Worm (Caenorhabditis elegans) whole organism, L4 larva: Measurements from ENCODE around the gene sqst-3.

ENCODE experiments used
- F37D6.2 ChIP-seq: sonication (generic microtip); optimal IDR thresholded peaks from 2 replicates; lab custom pipeline; 2016; ENCODE audit warnings: mild to moderate bottlenecking, missing genetic modification characterization, missing compliant biosample characterization
- Y48G9A.11 ChIP-seq: fragments of 200-800 bp; sonication (Bioruptor generic); IDR thresholded peaks from 2 replicates; pipeline ENCODE4 v1.3.6; 2022; ENCODE audit warnings: missing genetic modification reagents, missing genetic modification characterization, missing compliant biosample characterization
- ZK337.2 ChIP-seq: fragments of 200-800 bp; sonication (Bioruptor generic); IDR thresholded peaks from 2 replicates; pipeline ENCODE4 v1.3.6; 2022; ENCODE audit warnings: missing genetic modification reagents, missing genetic modification characterization, missing compliant biosample characterization
- aly-2 ChIP-seq: sonication (generic microtip); optimal IDR thresholded peaks from 2 replicates; lab custom pipeline; 2018; ENCODE audit warnings: missing biosample characterization, missing genetic modification characterization
- ceh-20 ChIP-seq: fragments of 200-800 bp; sonication (Bioruptor generic); IDR thresholded peaks from 2 replicates; pipeline ENCODE4 v1.3.6; 2022; ENCODE audit warnings: missing genetic modification reagents, missing genetic modification characterization, missing compliant biosample characterization
- ceh-44 ChIP-seq: fragments of 200-800 bp; sonication (Bioruptor generic); IDR thresholded peaks from 2 replicates; pipeline ENCODE4 v1.3.6; 2022; ENCODE audit warnings: missing genetic modification reagents, missing genetic modification characterization, missing compliant biosample characterization
- ces-1 ChIP-seq: fragments of 150-350 bp; sonication (generic microtip); optimal IDR thresholded peaks from 4 replicates; lab custom pipeline; 2014; ENCODE audit warnings: missing biosample characterization, missing genetic modification reagents, missing genetic modification characterization
- cey-2 ChIP-seq: sonication (generic microtip); optimal IDR thresholded peaks from 3 replicates; lab custom pipeline; 2017; ENCODE audit warnings: missing genetic modification characterization, mild to moderate bottlenecking, missing compliant biosample characterization, antibody characterized with exemption, borderline replicate concordance; ENCODE audit not compliant: insufficient read depth
- ctbp-1 ChIP-seq: fragments of 200-800 bp; sonication (Bioruptor generic); IDR thresholded peaks from 2 replicates; pipeline ENCODE4 v1.3.6; 2022; ENCODE audit warnings: missing genetic modification reagents, missing genetic modification characterization, missing compliant biosample characterization
- daf-19 ChIP-seq: fragments of 200-800 bp; sonication (Bioruptor generic); conservative IDR thresholded peaks from 2 replicates; pipeline ENCODE4 v1.3.6; 2022; ENCODE audit warnings: missing genetic modification characterization, missing compliant biosample characterization
- dmd-8 ChIP-seq: fragments of 200-800 bp; sonication (Bioruptor generic); IDR thresholded peaks from 2 replicates; pipeline ENCODE4 v1.3.6; 2022; ENCODE audit warnings: missing genetic modification characterization, missing compliant biosample characterization
- dve-1 ChIP-seq: sonication (generic microtip); optimal IDR thresholded peaks from 2 replicates; lab custom pipeline; 2017; ENCODE audit warnings: antibody characterized with exemption, mild to moderate bottlenecking, missing genetic modification characterization, missing compliant biosample characterization; ENCODE audit not compliant: insufficient read depth
- fkh-10 ChIP-seq: fragments of 150-350 bp; optimal IDR thresholded peaks from 2 replicates; lab custom pipeline; 2014; ENCODE audit warnings: missing biosample characterization, missing genetic modification reagents, missing genetic modification characterization
- gei-8 ChIP-seq: fragments of 200-800 bp; sonication (Bioruptor generic); optimal IDR thresholded peaks from 2 replicates; lab custom pipeline; 2018; ENCODE audit warnings: mild to moderate bottlenecking, missing genetic modification characterization, missing compliant biosample characterization
- hlh-30 ChIP-seq: sonication (generic microtip); optimal IDR thresholded peaks from 2 replicates; lab custom pipeline; 2017; ENCODE audit warnings: antibody characterized with exemption, mild to moderate bottlenecking, missing genetic modification characterization, missing compliant biosample characterization; ENCODE audit not compliant: insufficient read depth
- hmg-1.1 ChIP-seq: fragments of 200-800 bp; sonication (Bioruptor generic); IDR thresholded peaks from 2 replicates; pipeline ENCODE4 v1.3.6; 2022; ENCODE audit warnings: missing genetic modification reagents, missing genetic modification characterization, missing compliant biosample characterization
- lim-7 ChIP-seq: fragments of 200-800 bp; sonication (Bioruptor generic); IDR thresholded peaks from 2 replicates; pipeline ENCODE4 v1.3.6; 2022; ENCODE audit warnings: missing genetic modification characterization, missing compliant biosample characterization
- lin-1 ChIP-seq: fragments of 200-800 bp; sonication (Bioruptor generic); IDR thresholded peaks from 2 replicates; pipeline ENCODE4 v1.3.6; 2022; ENCODE audit warnings: missing genetic modification reagents, missing genetic modification characterization, missing compliant biosample characterization
- lin-38 ChIP-seq: fragments of 200-800 bp; sonication (Bioruptor generic); IDR thresholded peaks from 2 replicates; pipeline ENCODE4 v1.3.6; 2022; ENCODE audit warnings: missing genetic modification reagents, missing genetic modification characterization, missing compliant biosample characterization
- madf-5 ChIP-seq, 2 experiments: fragments of 200-800 bp; sonication (Bioruptor generic); IDR thresholded peaks; 2 replicates each; pipeline ENCODE4 v1.3.6; 2022; ENCODE audit warnings: missing compliant biosample characterization in 2 of 2, missing genetic modification characterization in 2 of 2
- mdt-29 ChIP-seq: fragments of 200-800 bp; sonication (Bioruptor generic); IDR thresholded peaks from 2 replicates; pipeline ENCODE4 v1.3.6; 2022; ENCODE audit warnings: missing genetic modification reagents, missing genetic modification characterization, missing compliant biosample characterization
- mes-2 ChIP-seq: sonication (generic microtip); optimal IDR thresholded peaks from 2 replicates; lab custom pipeline; 2016; ENCODE audit warnings: missing genotype, mild to moderate bottlenecking, missing genetic modification characterization, missing compliant biosample characterization; ENCODE audit not compliant: poor library complexity, severe bottlenecking
- nhr-111 ChIP-seq: fragments of 200-800 bp; sonication (Bioruptor generic); optimal IDR thresholded peaks from 2 replicates; lab custom pipeline; 2018; ENCODE audit warnings: mild to moderate bottlenecking, missing genetic modification characterization, missing compliant biosample characterization
- nhr-6 ChIP-seq: fragments of 150-350 bp; optimal IDR thresholded peaks from 2 replicates; lab custom pipeline; 2014; ENCODE audit warnings: missing biosample characterization, missing genetic modification characterization
- pqm-1 ChIP-seq: sonication (generic microtip); optimal IDR thresholded peaks from 2 replicates; lab custom pipeline; 2017; ENCODE audit warnings: missing biosample characterization, missing genetic modification characterization
- set-16 ChIP-seq: fragments of 200-800 bp; sonication (Bioruptor generic); IDR thresholded peaks from 2 replicates; pipeline ENCODE4 v1.3.6; 2022; ENCODE audit warnings: missing genetic modification reagents, missing genetic modification characterization, missing compliant biosample characterization
- unc-39 ChIP-seq: sonication (generic microtip); optimal IDR thresholded peaks from 2 replicates; lab custom pipeline; 2017; ENCODE audit warnings: missing biosample characterization, missing genetic modification characterization
- unc-62 ChIP-seq, 3 experiments: fragments of 150-350 bp in 1 of 3; sonication (generic microtip); optimal IDR thresholded peaks in 2 of 3; peaks in 1 of 3; 1 replicate in 1 of 3; 2 replicates in 2 of 3; lab custom pipeline; 2014 to 2017; ENCODE audit warnings: missing biosample characterization in 3 of 3, missing genetic modification characterization in 3 of 3, missing genetic modification reagents in 3 of 3, missing genotype in 1 of 3
- zfp-2 ChIP-seq: sonication (generic microtip); optimal IDR thresholded peaks from 2 replicates; lab custom pipeline; 2016; ENCODE audit warnings: mild to moderate bottlenecking, missing genetic modification characterization, missing compliant biosample characterization
- zfp-3 ChIP-seq: fragments of 200-800 bp; sonication (Bioruptor generic); conservative IDR thresholded peaks from 2 replicates; pipeline ENCODE4 v1.3.6; 2022; ENCODE audit warnings: missing genetic modification reagents, missing genetic modification characterization, missing compliant biosample characterization

The sqst-3 gene

ce11 chrV:19250983-19251382 lies 20.4 kb downstream of the sqst-3 start, which contains the start of gene str-81:
str-81 (minus strand) TSS chrV:19251083.
- no peak for TF ChIP-seq gei-8 (GFP tag; lab: Kevin White, UChicago)
- no peak for TF ChIP-seq set-16 (GFP tag; lab: Robert Waterston, UW)
- no peak for TF ChIP-seq daf-19 (GFP tag; lab: Robert Waterston, UW)
- no peak for TF ChIP-seq fkh-10
- no peak for TF ChIP-seq aly-2 (tag; lab: Kevin White, UChicago)
- no peak for TF ChIP-seq ces-1
- TF ChIP-seq ZK337.2 (GFP tag; lab: Robert Waterston, UW) = no peak
- no peak for TF ChIP-seq Y48G9A.11 (GFP tag; lab: Robert Waterston, UW)
- TF ChIP-seq lin-1 (GFP tag; lab: Robert Waterston, UW) = no peak

- TF ChIP-seq hlh-30 (tag; lab: Kevin White, UChicago) (no peak), nhr-6 (no peak), zfp-3 (GFP tag; lab: Robert Waterston, UW) (no peak), mdt-29 (GFP tag; lab: Robert Waterston, UW) (no peak), dmd-8 (no peak), pqm-1 (tag; lab: Kevin White, UChicago) (no peak), ZK337.2 (GFP tag; lab: Robert Waterston, UW) (no peak), madf-5 (GFP tag; IDR thresholded peaks at IDR 0.05; lab: Robert Waterston, UW) (no peak), lin-38 (GFP tag; lab: Robert Waterston, UW) (no peak), zfp-2 (tag; lab: Kevin White, UChicago) (no peak)
- TF ChIP-seq, all 104 proteins: peak for 0
Observed at ce11 chrV:19251844-19252243, 21.3 kb downstream of the sqst-3 start, which contains the start of gene F21D9.11. F21D9.11 (plus strand) TSS chrV:19252144.

- no peak for TF ChIP-seq dve-1 (tag; lab: Kevin White, UChicago)
- no peak for TF ChIP-seq ctbp-1 (GFP tag; lab: Robert Waterston, UW)
- TF ChIP-seq F37D6.2 = no peak
- no peak for TF ChIP-seq mes-2 (tag; lab: Kevin White, UChicago)
- TF ChIP-seq set-16 (GFP tag; lab: Robert Waterston, UW) = no peak
- TF ChIP-seq cey-2 (tag; lab: Kevin White, UChicago) = no peak
- no peak for TF ChIP-seq ceh-20
- TF ChIP-seq ceh-44 (GFP tag; lab: Robert Waterston, UW) = no peak
- TF ChIP-seq ces-1 = no peak
- TF ChIP-seq madf-5 (GFP tag; IDR thresholded peaks at IDR 0.05; lab: Robert Waterston, UW) = no peak
Observed at ce11 chrV:19253520-19253919, 22.9 kb downstream of the sqst-3 start, which contains the start of gene F21D9.4. F21D9.4 (plus strand) TSS chrV:19253820.

- TF ChIP-seq nhr-111 = no peak
- TF ChIP-seq lim-7 (GFP tag; lab: Robert Waterston, UW) = no peak
- TF ChIP-seq unc-39 (tag; lab: Kevin White, UChicago) = no peak
- peak in 1 of 2 experiments; percentile 11 for TF ChIP-seq unc-62 (GFP tag; optimal IDR thresholded peaks at IDR 0.05 in 1 of 2; lab: Kevin White, UChicago)
- no peak for TF ChIP-seq unc-62 (tag; optimal IDR thresholded peaks at IDR 0.05; lab: Kevin White, UChicago)
- TF ChIP-seq hmg-1.1 (GFP tag; lab: Robert Waterston, UW) = no peak
- no peak for TF ChIP-seq Y48G9A.11 (GFP tag; lab: Robert Waterston, UW)
Observed at ce11 chrV:19257653-19258052, 27.1 kb downstream of the sqst-3 start, which contains the start of gene F21D9.3. F21D9.3 (minus strand) TSS chrV:19257753.

- TF ChIP-seq set-16 (GFP tag; lab: Robert Waterston, UW) (peak; percentile 53), hmg-1.1 (GFP tag; lab: Robert Waterston, UW) (no peak)
Observed at ce11 chrV:19259403-19259802, 28.8 kb downstream of the sqst-3 start.
